Fruit fly (Drosophila melanogaster) whole organism, embryonic: ENCODE results near the gene bys.

Experiments used
- Abd-B ChIP-seq: fragments of 200-800 bp; sonication (Bioruptor generic); optimal IDR thresholded peaks from 2 replicates; lab custom pipeline; 2018; ENCODE audit warnings: missing biosample characterization, mild to moderate bottlenecking, missing genetic modification characterization, moderate library complexity
- Bdp1 ChIP-seq: fragments of 200-800 bp; sonication (Bioruptor generic); optimal IDR thresholded peaks from 3 replicates; lab custom pipeline; 2016; ENCODE audit warnings: missing biosample characterization, missing genetic modification characterization
- CG10209 ChIP-seq: fragments of 200-800 bp; sonication (Bioruptor generic); optimal IDR thresholded peaks from 3 replicates; lab custom pipeline; 2017; ENCODE audit warnings: missing biosample characterization, mild to moderate bottlenecking, missing genetic modification characterization, missing genetic modification reagents
- CG10267 ChIP-seq: fragments of 200-800 bp; sonication (Bioruptor generic); optimal IDR thresholded peaks from 2 replicates; lab custom pipeline; 2018; ENCODE audit warnings: missing biosample characterization, mild to moderate bottlenecking, missing genetic modification characterization, moderate library complexity
- CG10462 ChIP-seq: fragments of 200-800 bp; sonication (Bioruptor generic); optimal IDR thresholded peaks from 2 replicates; lab custom pipeline; 2016; ENCODE audit warnings: missing biosample characterization, missing genetic modification characterization
- CG11504 ChIP-seq: fragments of 200-800 bp; sonication (Bioruptor generic); optimal IDR thresholded peaks from 3 replicates; lab custom pipeline; 2019; ENCODE audit warnings: missing biosample characterization, mild to moderate bottlenecking, missing genetic modification characterization, moderate library complexity
- CG12391 ChIP-seq: fragments of 200-800 bp; sonication (Bioruptor generic); optimal IDR thresholded peaks from 3 replicates; lab custom pipeline; 2018; ENCODE audit warnings: missing biosample characterization, mild to moderate bottlenecking, missing genetic modification characterization, moderate library complexity
- CG15269 ChIP-seq: fragments of 200-800 bp; sonication (Bioruptor generic); optimal IDR thresholded peaks from 2 replicates; lab custom pipeline; 2018; ENCODE audit warnings: missing biosample characterization, mild to moderate bottlenecking, missing genetic modification characterization, moderate library complexity
- CG17186 ChIP-seq: fragments of 200-800 bp; sonication (Bioruptor generic); optimal IDR thresholded peaks from 3 replicates; lab custom pipeline; 2017; ENCODE audit warnings: missing biosample characterization, missing genetic modification reagents, missing genetic modification characterization
- CG17359 ChIP-seq: fragments of 200-800 bp; sonication (Bioruptor generic); optimal IDR thresholded peaks from 3 replicates; lab custom pipeline; 2018; ENCODE audit warnings: missing biosample characterization, mild to moderate bottlenecking, missing genetic modification characterization, moderate library complexity
- CG2202 ChIP-seq: fragments of 200-800 bp; sonication (Bioruptor generic); optimal IDR thresholded peaks from 2 replicates; lab custom pipeline; 2018; ENCODE audit warnings: missing biosample characterization, mild to moderate bottlenecking, missing genetic modification characterization
- CG31441 ChIP-seq: fragments of 200-800 bp; sonication (Bioruptor generic); IDR thresholded peaks from 2 replicates; pipeline ENCODE4 v1.3.6; 2022; ENCODE audit warnings: missing biosample characterization, missing genetic modification characterization
- CG3407 ChIP-seq: fragments of 200-800 bp; sonication (Bioruptor generic); optimal IDR thresholded peaks from 2 replicates; lab custom pipeline; 2018; ENCODE audit warnings: missing biosample characterization, mild to moderate bottlenecking, missing genetic modification characterization
- CG3847 ChIP-seq: fragments of 200-800 bp; sonication (Bioruptor generic); IDR thresholded peaks from 2 replicates; pipeline ENCODE4 v1.3.6; 2022; ENCODE audit warnings: missing biosample characterization, missing genetic modification characterization
- CG4854 ChIP-seq: fragments of 200-800 bp; sonication (Bioruptor generic); optimal IDR thresholded peaks from 2 replicates; lab custom pipeline; 2016; ENCODE audit warnings: missing biosample characterization, missing genetic modification characterization, inconsistent platforms
- CG8924 ChIP-seq: fragments of 200-800 bp; optimal IDR thresholded peaks from 3 replicates; lab custom pipeline; 2019; ENCODE audit warnings: missing biosample characterization, mild to moderate bottlenecking, missing genetic modification characterization, moderate library complexity
- Chrac-16 ChIP-seq: fragments of 200-800 bp; sonication (Bioruptor generic); optimal IDR thresholded peaks from 3 replicates; lab custom pipeline; 2016; ENCODE audit warnings: missing biosample characterization, missing genetic modification characterization
- D19A ChIP-seq: fragments of 200-800 bp; optimal IDR thresholded peaks from 3 replicates; lab custom pipeline; 2019; ENCODE audit warnings: missing biosample characterization, mild to moderate bottlenecking, missing genetic modification characterization, moderate library complexity
- Dip3 ChIP-seq: fragments of 200-800 bp; sonication (Bioruptor generic); optimal IDR thresholded peaks from 3 replicates; lab custom pipeline; 2016; ENCODE audit warnings: missing biosample characterization, missing genetic modification characterization
- Doc3 ChIP-seq: fragments of 200-800 bp; sonication (Bioruptor generic); IDR thresholded peaks from 3 replicates; pipeline ENCODE4 v1.3.6; 2022; ENCODE audit warnings: missing biosample characterization, missing genetic modification characterization; ENCODE audit not compliant: partially characterized antibody
- Dref ChIP-seq: fragments of 200-800 bp; sonication (Bioruptor generic); IDR thresholded peaks from 2 replicates; pipeline ENCODE4 v1.3.6; 2022; ENCODE audit warnings: missing biosample characterization, missing genetic modification characterization
- Ets97D ChIP-seq: fragments of 200-800 bp; sonication (Bioruptor generic); optimal IDR thresholded peaks from 3 replicates; lab custom pipeline; 2016; ENCODE audit warnings: missing biosample characterization, missing genetic modification characterization
- H2.0 ChIP-seq: fragments of 200-800 bp; sonication (Bioruptor generic); IDR thresholded peaks from 2 replicates; pipeline ENCODE4 v1.3.6; 2022; ENCODE audit warnings: missing biosample characterization, missing genetic modification characterization
- HLH3B ChIP-seq: fragments of 200-800 bp; sonication (Bioruptor generic); IDR thresholded peaks from 2 replicates; pipeline ENCODE4 v1.3.6; 2022; ENCODE audit warnings: missing biosample characterization, missing genetic modification characterization
- HLH4C ChIP-seq: fragments of 200-800 bp; sonication (Bioruptor generic); IDR thresholded peaks from 3 replicates; pipeline ENCODE4 v1.3.6; 2022; ENCODE audit warnings: missing biosample characterization, missing genetic modification characterization; ENCODE audit not compliant: partially characterized antibody
- HmgD ChIP-seq: fragments of 200-800 bp; sonication (Bioruptor generic); optimal IDR thresholded peaks from 3 replicates; lab custom pipeline; 2016; ENCODE audit warnings: missing biosample characterization, missing genetic modification characterization
- HmgZ ChIP-seq: fragments of 200-800 bp; sonication (Bioruptor generic); optimal IDR thresholded peaks from 2 replicates; lab custom pipeline; 2018; ENCODE audit warnings: missing biosample characterization, mild to moderate bottlenecking, missing genetic modification characterization
- Myb ChIP-seq: fragments of 200-800 bp; sonication (Bioruptor generic); optimal IDR thresholded peaks from 2 replicates; lab custom pipeline; 2016; ENCODE audit warnings: missing biosample characterization, missing genetic modification characterization
- Spps ChIP-seq: fragments of 200-800 bp; sonication (Bioruptor generic); optimal IDR thresholded peaks from 2 replicates; lab custom pipeline; 2018; ENCODE audit warnings: missing biosample characterization, mild to moderate bottlenecking, missing genetic modification characterization
- al ChIP-seq: fragments of 200-800 bp; sonication (Bioruptor generic); IDR thresholded peaks from 2 replicates; pipeline ENCODE4 v1.3.6; 2022; ENCODE audit warnings: missing biosample characterization, missing genetic modification characterization
- ap ChIP-seq: fragments of 200-800 bp; sonication (Bioruptor generic); IDR thresholded peaks from 2 replicates; pipeline ENCODE4 v1.3.6; 2022; ENCODE audit warnings: missing biosample characterization, missing genetic modification characterization
- ara ChIP-seq: fragments of 200-800 bp; sonication (Bioruptor generic); IDR thresholded peaks from 2 replicates; pipeline ENCODE4 v1.3.6; 2022; ENCODE audit warnings: missing biosample characterization, missing genetic modification characterization
- bsh ChIP-seq, 2 experiments: fragments of 200-800 bp; sonication (Bioruptor generic); optimal IDR thresholded peaks; 2 replicates each; lab custom pipeline; 2017 to 2018; ENCODE audit warnings: mild to moderate bottlenecking in 2 of 2, missing biosample characterization in 2 of 2, missing genetic modification characterization in 2 of 2, moderate library complexity in 1 of 2
- caup ChIP-seq: fragments of 200-800 bp; sonication (Bioruptor generic); optimal IDR thresholded peaks from 3 replicates; lab custom pipeline; 2017; ENCODE audit warnings: missing biosample characterization, mild to moderate bottlenecking, missing genetic modification characterization, moderate library complexity; ENCODE audit not compliant: severe bottlenecking
- chinmo ChIP-seq: fragments of 200-800 bp; sonication (Bioruptor generic); IDR thresholded peaks from 4 replicates; pipeline ENCODE4 v1.3.6; 2022; ENCODE audit warnings: missing biosample characterization, missing genetic modification characterization; ENCODE audit not compliant: partially characterized antibody
- ems ChIP-seq: fragments of 200-800 bp; sonication (Bioruptor generic); optimal IDR thresholded peaks from 3 replicates; lab custom pipeline; 2016; ENCODE audit warnings: missing biosample characterization, missing genetic modification characterization
- esg ChIP-seq: fragments of 200-800 bp; sonication (Bioruptor generic); conservative IDR thresholded peaks from 2 replicates; pipeline ENCODE4 v1.3.6; 2022; ENCODE audit warnings: missing biosample characterization, missing genetic modification characterization
- inv ChIP-seq: fragments of 200-800 bp; sonication (Bioruptor generic); IDR thresholded peaks from 2 replicates; pipeline ENCODE4 v1.3.6; 2022; ENCODE audit warnings: missing biosample characterization, missing genetic modification characterization; ENCODE audit not compliant: partially characterized antibody
- p53 ChIP-seq: fragments of 200-800 bp; sonication (Bioruptor generic); optimal IDR thresholded peaks from 2 replicates; lab custom pipeline; 2016; ENCODE audit warnings: missing biosample characterization, missing genetic modification characterization
- sd ChIP-seq: fragments of 200-800 bp; sonication (Bioruptor generic); optimal IDR thresholded peaks from 3 replicates; lab custom pipeline; 2018; ENCODE audit warnings: missing biosample characterization, mild to moderate bottlenecking, missing genetic modification characterization, moderate library complexity
- sens ChIP-seq: fragments of 200-800 bp; sonication (Bioruptor generic); peaks from one replicate; lab custom pipeline; 2016; ENCODE audit warnings: missing biosample characterization, missing genetic modification characterization
- sens-2 ChIP-seq: fragments of 200-800 bp; sonication (Bioruptor generic); IDR thresholded peaks from 2 replicates; pipeline ENCODE4 v1.3.6; 2022; ENCODE audit warnings: missing biosample characterization, missing genetic modification characterization
- sna ChIP-seq: fragments of 200-800 bp; sonication (Bioruptor generic); IDR thresholded peaks from 2 replicates; pipeline ENCODE4 v1.3.6; 2022; ENCODE audit warnings: missing biosample characterization, missing genetic modification characterization; ENCODE audit not compliant: partially characterized antibody
- tap ChIP-seq: fragments of 200-800 bp; optimal IDR thresholded peaks from 3 replicates; lab custom pipeline; 2019; ENCODE audit warnings: missing biosample characterization, mild to moderate bottlenecking, missing genetic modification characterization, moderate library complexity
- ttk ChIP-seq: fragments of 200-800 bp; sonication (Bioruptor generic); IDR thresholded peaks from 2 replicates; pipeline ENCODE4 v2.1.2; 2022; ENCODE audit warnings: missing biosample characterization, missing genetic modification characterization
- unpg ChIP-seq: fragments of 200-800 bp; sonication (Bioruptor generic); optimal IDR thresholded peaks from 3 replicates; lab custom pipeline; 2018; ENCODE audit warnings: missing biosample characterization, mild to moderate bottlenecking, missing genetic modification characterization, moderate library complexity
- vvl ChIP-seq: fragments of 200-800 bp; sonication (Bioruptor generic); IDR thresholded peaks from 2 replicates; pipeline ENCODE4 v1.3.6; 2022; ENCODE audit warnings: missing biosample characterization, missing genetic modification characterization
- wor ChIP-seq: fragments of 200-800 bp; sonication (Bioruptor generic); IDR thresholded peaks from 2 replicates; pipeline ENCODE4 v1.3.6; 2022; ENCODE audit warnings: missing biosample characterization, missing genetic modification characterization

Gene bys

DNA sequence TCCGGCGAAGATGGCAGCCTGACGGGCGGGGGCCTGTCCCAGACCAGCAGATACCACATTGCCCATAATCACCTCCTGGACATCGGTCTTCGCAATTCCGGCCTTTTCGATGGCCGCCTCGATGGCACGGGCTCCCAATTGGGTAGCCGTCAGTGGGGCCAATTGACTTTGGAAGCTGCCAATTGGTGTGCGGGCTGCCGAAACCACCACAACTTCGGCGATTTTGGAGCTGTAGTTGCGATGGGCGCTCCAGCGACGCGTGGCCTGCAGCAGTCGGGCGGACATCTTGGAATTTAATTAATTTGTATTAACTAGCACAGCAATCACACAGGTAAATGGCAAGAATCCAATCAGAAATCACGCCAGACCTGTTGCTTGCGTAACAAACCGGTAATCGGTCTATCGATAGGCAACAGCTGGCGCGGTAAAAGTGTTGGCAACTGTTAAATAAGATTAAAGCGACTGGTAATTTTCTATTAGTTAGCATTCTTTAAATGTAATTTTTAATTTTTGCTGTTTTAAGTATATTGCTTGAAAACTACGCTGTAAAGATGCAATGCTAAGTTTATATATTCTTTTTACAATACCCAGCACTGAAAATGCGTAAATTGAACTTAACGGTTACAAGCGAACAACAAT lies 13.2 kb upstream of the bys start, which contains the start of gene Acat1 (continued):
- TF ChIP-seq Spps (tag; lab: Kevin White, UChicago) (peak; percentile 23), HmgZ (tag; lab: Kevin White, UChicago) (peak; percentile 34), ttk (GFP tag; lab: Robert Waterston, UW) (peak; percentile 24; the same call in 1 of the 2 replicates), sd (tag; lab: Kevin White, UChicago) (no peak), CG2202 (peak; percentile 35), sens-2 (peak; percentile 27; the same call in 1 of the 2 replicates), Ets97D (GFP tag; lab: Kevin White, UChicago) (peak; percentile 53), ems (peak; percentile 43), Dref (peak; percentile 68), CG12391 (tag; lab: Kevin White, UChicago) (peak; percentile 75), inv (GFP tag; lab: Robert Waterston, UW) (peak; percentile 25; the same call in 1 of the 2 replicates), Chrac-16 (GFP tag; lab: Kevin White, UChicago) (peak; percentile 57), CG31441 (GFP tag; lab: Robert Waterston, UW) (0 out of 2 replicates have a peak, but pooled peaks have one; percentile 40), ap (GFP tag; lab: Robert Waterston, UW) (no peak), Abd-B (GFP tag; lab: Kevin White, UChicago) (peak; percentile 12), HLH4C (GFP tag; lab: Robert Waterston, UW) (0 out of 3 replicates have a peak, but pooled peaks have one; percentile 42), D19A (tag; lab: Kevin White, UChicago) (peak; percentile 46), HLH3B (GFP tag; lab: Robert Waterston, UW) (peak; percentile 48; the same call in 1 of the 2 replicates), bsh (GFP tag; optimal IDR thresholded peaks at IDR 0.05; lab: Kevin White, UChicago) (peak in 1 of 2 experiments; percentile 64), CG3407 (GFP tag; lab: Kevin White, UChicago) (peak; percentile 33), H2.0 (GFP tag; lab: Robert Waterston, UW) (peak; percentile 26; the same call in 1 of the 2 replicates), Myb (peak; percentile 88), p53 (GFP tag; lab: Kevin White, UChicago) (no peak), CG10209 (GFP tag; lab: Kevin White, UChicago) (peak; percentile 44), CG4854 (no peak), chinmo (GFP tag; lab: Robert Waterston, UW) (0 out of 4 replicates have a peak, but pooled peaks have one; percentile 56), al (GFP tag; lab: Robert Waterston, UW) (peak; percentile 7; the same call in 1 of the 2 replicates), Doc3 (GFP tag; lab: Robert Waterston, UW) (0 out of 3 replicates have a peak, but pooled peaks have one; percentile 17), CG8924 (tag; lab: Kevin White, UChicago) (peak; percentile 41), wor (GFP tag; lab: Robert Waterston, UW) (no peak), CG3847 (peak; percentile 53; the same call in 1 of the 2 replicates), unpg (GFP tag; lab: Kevin White, UChicago) (no peak), HmgD (GFP tag; lab: Kevin White, UChicago) (peak; percentile 29), ara (GFP tag; lab: Robert Waterston, UW) (peak; percentile 38; the same call in 1 of the 2 replicates), Dip3 (peak; percentile 71), CG10462 (GFP tag; lab: Kevin White, UChicago) (peak; percentile 23), CG17186 (GFP tag; lab: Kevin White, UChicago) (peak; percentile 22), esg (GFP tag; lab: Robert Waterston, UW) (peak; percentile 28; the same call in 1 of the 2 replicates), vvl (GFP tag; lab: Robert Waterston, UW) (peak; percentile 83), caup (GFP tag; lab: Kevin White, UChicago) (peak; percentile 65), sens (peak; percentile 96), CG15269 (tag; lab: Kevin White, UChicago) (no peak), tap (tag; lab: Kevin White, UChicago) (peak; percentile 27), CG17359 (tag; lab: Kevin White, UChicago) (no peak), Bdp1 (GFP tag; lab: Kevin White, UChicago) (no peak), CG10267 (tag; lab: Kevin White, UChicago) (peak; percentile 90), CG11504 (tag; lab: Kevin White, UChicago) (no peak), sna (GFP tag; lab: Robert Waterston, UW) (0 out of 2 replicates have a peak, but pooled peaks have one; percentile 29)
